Fruit fly (Drosophila melanogaster): Measurements from ENCODE around the gene GluRIID.

DNA sequence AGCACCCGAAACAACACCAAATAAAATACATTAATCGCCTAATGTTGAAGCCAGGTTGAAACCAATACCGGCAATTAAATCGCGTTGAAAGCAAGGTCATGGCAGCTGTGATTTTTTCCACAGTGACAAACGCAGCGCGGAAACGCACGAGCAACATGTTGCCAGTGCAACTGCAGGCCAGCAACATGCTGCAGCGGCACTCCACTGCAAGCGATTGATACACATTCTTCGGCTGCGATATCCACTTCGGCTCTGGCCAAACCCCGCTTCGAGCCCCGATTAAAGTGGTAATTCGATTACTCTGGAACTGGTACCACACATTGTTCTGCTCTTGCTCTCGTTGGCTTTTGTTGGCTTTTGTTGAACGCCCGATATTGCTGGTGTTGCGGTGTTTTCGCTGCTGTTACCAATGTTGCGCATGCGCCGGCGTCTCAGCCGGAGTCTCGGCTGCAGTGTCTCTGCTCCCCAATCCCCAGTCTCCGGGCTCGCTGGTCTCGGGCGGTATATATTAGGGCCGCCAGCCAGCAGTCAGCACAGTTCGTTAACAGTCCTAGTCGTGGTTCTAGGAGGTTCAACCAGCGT lies 16.9 kb upstream of the GluRIID start, which contains the start of gene Cpr92F:
- TF ChIP-seq h (GFP tag; optimal IDR thresholded peaks at IDR 0.05) (no peak), br (GFP tag; optimal IDR thresholded peaks at IDR 0.05) (no peak), ey (GFP tag; optimal IDR thresholded peaks at IDR 0.05) (no peak), Hr78 (GFP tag; optimal IDR thresholded peaks at IDR 0.05) (no peak), pan (optimal IDR thresholded peaks at IDR 0.05) (no peak), tai (GFP tag; optimal IDR thresholded peaks at IDR 0.05) (no peak), fru (GFP tag; optimal IDR thresholded peaks at IDR 0.05) (no peak), jim (GFP tag; optimal IDR thresholded peaks at IDR 0.05) (no peak), woc (GFP tag; optimal IDR thresholded peaks at IDR 0.05) (no peak)

Data from whole organism, wandering third instar larva.